Fruit fly (Drosophila melanogaster) whole organism, embryonic: ENCODE data around the gene ver.

Experiments
- Atf-2 ChIP-seq: fragments of 200-800 bp; sonication (Bioruptor generic); optimal IDR thresholded peaks from 2 replicates; lab custom pipeline; 2016; ENCODE audit warnings: missing biosample characterization, missing genetic modification characterization
- BEAF-32 ChIP-seq: fragments of 200-800 bp; sonication (Bioruptor generic); optimal IDR thresholded peaks from 3 replicates; lab custom pipeline; 2017; ENCODE audit warnings: missing biosample characterization, missing genetic modification characterization, mild to moderate bottlenecking, moderate library complexity, missing genetic modification reagents
- Bdp1 ChIP-seq: fragments of 200-800 bp; sonication (Bioruptor generic); optimal IDR thresholded peaks from 3 replicates; lab custom pipeline; 2016; ENCODE audit warnings: missing biosample characterization, missing genetic modification characterization
- CG10565 ChIP-seq: fragments of 200-800 bp; sonication (Bioruptor generic); optimal IDR thresholded peaks from 3 replicates; lab custom pipeline; 2016; ENCODE audit warnings: missing biosample characterization, mild to moderate bottlenecking, missing genetic modification characterization
- CG12155 ChIP-seq: fragments of 200-800 bp; sonication (Bioruptor generic); optimal IDR thresholded peaks from 3 replicates; lab custom pipeline; 2016; ENCODE audit warnings: missing biosample characterization, missing genetic modification characterization
- CG12299 ChIP-seq: fragments of 200-800 bp; sonication (Bioruptor generic); optimal IDR thresholded peaks from 2 replicates; lab custom pipeline; 2018; ENCODE audit warnings: missing biosample characterization, mild to moderate bottlenecking, missing genetic modification characterization
- CG12391 ChIP-seq: fragments of 200-800 bp; sonication (Bioruptor generic); optimal IDR thresholded peaks from 3 replicates; lab custom pipeline; 2018; ENCODE audit warnings: missing biosample characterization, mild to moderate bottlenecking, missing genetic modification characterization, moderate library complexity
- CG12769 ChIP-seq: fragments of 200-800 bp; sonication (Bioruptor generic); optimal IDR thresholded peaks from 2 replicates; lab custom pipeline; 2019; ENCODE audit warnings: missing biosample characterization, mild to moderate bottlenecking, missing genetic modification characterization, moderate library complexity
- CG15514 ChIP-seq: fragments of 200-800 bp; sonication (Bioruptor generic); optimal IDR thresholded peaks from 3 replicates; lab custom pipeline; 2017; ENCODE audit warnings: missing biosample characterization, missing genetic modification characterization, mild to moderate bottlenecking, moderate library complexity, missing genetic modification reagents
- CG1602 ChIP-seq: fragments of 200-800 bp; sonication (Bioruptor generic); optimal IDR thresholded peaks from 3 replicates; lab custom pipeline; 2016; ENCODE audit warnings: missing biosample characterization, missing genetic modification characterization
- CG16863 ChIP-seq: fragments of 200-800 bp; sonication (Bioruptor generic); optimal IDR thresholded peaks from 3 replicates; lab custom pipeline; 2016; ENCODE audit warnings: missing biosample characterization, missing genetic modification characterization
- CG2199 ChIP-seq: fragments of 200-800 bp; sonication (Bioruptor generic); IDR thresholded peaks from 3 replicates; pipeline ENCODE4 v1.3.6; 2022; ENCODE audit warnings: missing biosample characterization, missing genetic modification characterization
- CG2712 ChIP-seq: fragments of 200-800 bp; optimal IDR thresholded peaks from 3 replicates; lab custom pipeline; 2019; ENCODE audit warnings: missing biosample characterization, mild to moderate bottlenecking, missing genetic modification characterization, moderate library complexity
- CG34224 ChIP-seq: fragments of 200-800 bp; sonication (Bioruptor generic); IDR thresholded peaks from 3 replicates; pipeline ENCODE4 v1.3.6; 2022; ENCODE audit warnings: missing biosample characterization, missing genetic modification characterization; ENCODE audit not compliant: partially characterized antibody
- CG3726 ChIP-seq: fragments of 200-800 bp; sonication (Bioruptor generic); IDR thresholded peaks from 3 replicates; pipeline ENCODE4, ENCODE4 v1.3.6; 2022; ENCODE audit warnings: missing biosample characterization, missing genetic modification characterization
- CG5245 ChIP-seq: fragments of 200-800 bp; sonication (Bioruptor generic); optimal IDR thresholded peaks from 3 replicates; lab custom pipeline; 2016; ENCODE audit warnings: missing biosample characterization, missing genetic modification characterization
- CG6689 ChIP-seq: fragments of 200-800 bp; sonication (Bioruptor generic); IDR thresholded peaks from 2 replicates; pipeline ENCODE4 v1.3.6; 2022; ENCODE audit warnings: missing biosample characterization, missing genetic modification characterization
- CG9609 ChIP-seq: fragments of 200-800 bp; sonication (Bioruptor generic); optimal IDR thresholded peaks from 3 replicates; lab custom pipeline; 2016; ENCODE audit warnings: missing biosample characterization, missing genetic modification characterization
- CG9932 ChIP-seq: fragments of 200-800 bp; sonication (Bioruptor generic); IDR thresholded peaks from 2 replicates; pipeline ENCODE4 v1.3.6; 2022; ENCODE audit warnings: missing biosample characterization, missing genetic modification characterization
- Dfd ChIP-seq, 2 experiments: fragments of >200 bp; optimal IDR thresholded peaks; 2 replicates each; lab custom pipeline; 2017; ENCODE audit warnings: missing biosample characterization in 2 of 2, missing genetic modification characterization in 2 of 2
- Drgx ChIP-seq: fragments of 200-800 bp; sonication (Bioruptor generic); IDR thresholded peaks from 2 replicates; pipeline ENCODE4 v1.3.6; 2022; ENCODE audit warnings: missing biosample characterization, missing genetic modification characterization
- Elba2 ChIP-seq: fragments of 200-800 bp; sonication (Bioruptor generic); optimal IDR thresholded peaks from 3 replicates; lab custom pipeline; 2016; ENCODE audit warnings: missing biosample characterization, missing genetic modification characterization
- Ets97D ChIP-seq: fragments of 200-800 bp; sonication (Bioruptor generic); optimal IDR thresholded peaks from 3 replicates; lab custom pipeline; 2016; ENCODE audit warnings: missing biosample characterization, missing genetic modification characterization
- Fer3 ChIP-seq: fragments of 200-800 bp; sonication (Bioruptor generic); optimal IDR thresholded peaks from 2 replicates; lab custom pipeline; 2018; ENCODE audit warnings: missing biosample characterization, mild to moderate bottlenecking, missing genetic modification characterization, moderate library complexity
- HLH3B ChIP-seq: fragments of 200-800 bp; sonication (Bioruptor generic); IDR thresholded peaks from 2 replicates; pipeline ENCODE4 v1.3.6; 2022; ENCODE audit warnings: missing biosample characterization, missing genetic modification characterization
- Hand ChIP-seq: fragments of 200-800 bp; sonication (Bioruptor generic); optimal IDR thresholded peaks from 2 replicates; lab custom pipeline; 2017; ENCODE audit warnings: mild to moderate bottlenecking, missing biosample characterization, missing genetic modification reagents, missing genetic modification characterization
- HmgZ ChIP-seq: fragments of 200-800 bp; sonication (Bioruptor generic); optimal IDR thresholded peaks from 2 replicates; lab custom pipeline; 2018; ENCODE audit warnings: missing biosample characterization, mild to moderate bottlenecking, missing genetic modification characterization
- Hr51 ChIP-seq, 2 experiments: fragments of 200-800 bp; sonication (Bioruptor generic); optimal IDR thresholded peaks; 2 replicates in 1 of 2; 3 replicates in 1 of 2; lab custom pipeline; 2016 to 2018; ENCODE audit warnings: missing biosample characterization in 2 of 2, missing genetic modification characterization in 2 of 2, mild to moderate bottlenecking in 1 of 2, moderate library complexity in 1 of 2
- MBD-R2 ChIP-seq: fragments of 200-800 bp; sonication (Bioruptor generic); IDR thresholded peaks from 2 replicates; pipeline ENCODE4 v1.3.6; 2022; ENCODE audit warnings: missing biosample characterization, missing genetic modification characterization
- Mad ChIP-seq: fragments of 200-800 bp; sonication (Bioruptor generic); optimal IDR thresholded peaks from 2 replicates; lab custom pipeline; 2016; ENCODE audit warnings: missing biosample characterization, missing genetic modification characterization
- Oaz ChIP-seq: fragments of 200-800 bp; sonication (Bioruptor generic); IDR thresholded peaks from 2 replicates; pipeline ENCODE4 v1.3.6; 2022; ENCODE audit warnings: missing biosample characterization, missing genetic modification characterization
- PHDP ChIP-seq: fragments of 200-800 bp; sonication (Bioruptor generic); optimal IDR thresholded peaks from 3 replicates; lab custom pipeline; 2018; ENCODE audit warnings: missing biosample characterization, mild to moderate bottlenecking, missing genetic modification characterization, moderate library complexity
- Sox102F ChIP-seq: fragments of 200-800 bp; sonication (Bioruptor generic); optimal IDR thresholded peaks from 2 replicates; lab custom pipeline; 2018; ENCODE audit warnings: missing biosample characterization, mild to moderate bottlenecking, missing genetic modification characterization, moderate library complexity
- YL-1 ChIP-seq: fragments of 200-800 bp; sonication (Bioruptor generic); optimal IDR thresholded peaks from 3 replicates; lab custom pipeline; 2017; ENCODE audit warnings: missing biosample characterization, mild to moderate bottlenecking, missing genetic modification characterization
- abd-A ChIP-seq: fragments of 200-800 bp; sonication (Bioruptor generic); optimal IDR thresholded peaks from 3 replicates; lab custom pipeline; 2019; ENCODE audit warnings: missing biosample characterization, mild to moderate bottlenecking, missing genetic modification characterization, moderate library complexity
- btn ChIP-seq: fragments of 200-800 bp; sonication (Bioruptor generic); optimal IDR thresholded peaks from 2 replicates; lab custom pipeline; 2016; ENCODE audit warnings: missing biosample characterization, missing genetic modification characterization
- chinmo ChIP-seq: fragments of 200-800 bp; sonication (Bioruptor generic); IDR thresholded peaks from 4 replicates; pipeline ENCODE4 v1.3.6; 2022; ENCODE audit warnings: missing biosample characterization, missing genetic modification characterization; ENCODE audit not compliant: partially characterized antibody
- corto ChIP-seq: fragments of 200-800 bp; sonication (Bioruptor generic); optimal IDR thresholded peaks from 2 replicates; lab custom pipeline; 2016; ENCODE audit warnings: missing biosample characterization, mild to moderate bottlenecking, missing genetic modification characterization, moderate library complexity
- crol ChIP-seq: fragments of 200-800 bp; sonication (Bioruptor generic); IDR thresholded peaks from 2 replicates; pipeline ENCODE4 v1.3.6; 2022; ENCODE audit warnings: missing biosample characterization, missing genetic modification characterization
- dati ChIP-seq: fragments of 200-800 bp; sonication (Bioruptor generic); IDR thresholded peaks from 2 replicates; pipeline ENCODE4 v1.3.6; 2022; ENCODE audit warnings: missing biosample characterization, missing genetic modification characterization
- dm ChIP-seq: fragments of 200-800 bp; sonication (Bioruptor generic); optimal IDR thresholded peaks from 3 replicates; lab custom pipeline; 2016; ENCODE audit warnings: missing biosample characterization, missing genetic modification characterization
- fd102C ChIP-seq: fragments of 200-800 bp; sonication (Bioruptor generic); optimal IDR thresholded peaks from 2 replicates; lab custom pipeline; 2018; ENCODE audit warnings: missing biosample characterization, mild to moderate bottlenecking, missing genetic modification characterization, moderate library complexity
- her ChIP-seq: fragments of 200-800 bp; sonication (Bioruptor generic); optimal IDR thresholded peaks from 2 replicates; lab custom pipeline; 2016; ENCODE audit warnings: missing biosample characterization, missing genetic modification characterization
- insv ChIP-seq, 2 experiments: fragments of 200-800 bp; sonication (Bioruptor generic); optimal IDR thresholded peaks; 3 replicates each; lab custom pipeline; 2016 to 2018; ENCODE audit warnings: missing biosample characterization in 2 of 2, missing genetic modification characterization in 2 of 2
- lmd ChIP-seq: fragments of 200-800 bp; sonication (Bioruptor generic); IDR thresholded peaks from 2 replicates; pipeline ENCODE4 v1.3.6; 2022; ENCODE audit warnings: missing biosample characterization, missing genetic modification characterization
- maf-S ChIP-seq: fragments of 200-800 bp; sonication (Bioruptor generic); optimal IDR thresholded peaks from 2 replicates; lab custom pipeline; 2016; ENCODE audit warnings: missing biosample characterization, missing genetic modification characterization
- pzg ChIP-seq: fragments of 200-800 bp; sonication (Bioruptor generic); optimal IDR thresholded peaks from 3 replicates; lab custom pipeline; 2018; ENCODE audit warnings: missing biosample characterization, mild to moderate bottlenecking, missing genetic modification characterization, moderate library complexity
- sens ChIP-seq: fragments of 200-800 bp; sonication (Bioruptor generic); peaks from one replicate; lab custom pipeline; 2016; ENCODE audit warnings: missing biosample characterization, missing genetic modification characterization
- stwl ChIP-seq: fragments of 200-800 bp; sonication (Bioruptor generic); optimal IDR thresholded peaks from 3 replicates; lab custom pipeline; 2018; ENCODE audit warnings: missing biosample characterization, mild to moderate bottlenecking, missing genetic modification characterization, moderate library complexity
- ttk ChIP-seq: fragments of 200-800 bp; sonication (Bioruptor generic); IDR thresholded peaks from 2 replicates; pipeline ENCODE4 v2.1.2; 2022; ENCODE audit warnings: missing biosample characterization, missing genetic modification characterization
- tx ChIP-seq: fragments of 200-800 bp; sonication (Bioruptor generic); optimal IDR thresholded peaks from 2 replicates; lab custom pipeline; 2016; ENCODE audit warnings: missing biosample characterization, missing genetic modification characterization

The ver gene

DNA sequence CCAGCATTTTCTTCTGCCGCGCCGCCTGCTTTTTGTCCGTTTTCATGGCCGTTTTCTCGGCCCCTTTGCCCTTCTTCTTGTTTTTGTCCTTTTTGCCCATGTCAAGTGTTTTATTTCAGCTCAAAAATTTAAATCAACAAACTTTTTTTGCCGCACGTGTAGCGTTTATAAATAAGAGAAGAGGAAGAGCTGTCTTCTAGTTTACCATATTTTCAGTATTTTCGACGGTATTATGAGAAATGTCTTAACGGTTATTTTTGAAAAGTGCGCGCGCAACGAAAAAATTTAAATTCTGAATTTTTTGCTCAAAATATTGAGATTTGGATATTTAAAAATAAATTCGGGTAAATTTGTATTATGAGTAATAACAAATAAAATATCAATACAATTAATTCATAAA is 13.3 kb downstream of the ver start, which contains the start of gene CG4069 (continued):
- no peak for TF ChIP-seq CG34224
- no peak for TF ChIP-seq CG9609
- TF ChIP-seq HmgZ (tag; lab: Kevin White, UChicago), result peak; percentile 21
- TF ChIP-seq CG10565 (GFP tag; lab: Kevin White, UChicago), result no peak
- TF ChIP-seq BEAF-32, result peak; percentile 20
- TF ChIP-seq dati, result no peak
- peak; percentile 47 for TF ChIP-seq YL-1 (GFP tag; lab: Kevin White, UChicago)
- no peak for TF ChIP-seq CG12155 (GFP tag; lab: Kevin White, UChicago)
- peak; percentile 38 for TF ChIP-seq pzg (GFP tag; lab: Kevin White, UChicago)
- TF ChIP-seq Oaz, result no peak
- peak; percentile 17 for TF ChIP-seq Ets97D
- TF ChIP-seq MBD-R2, result peak; percentile 39; the same call in 1 of the 2 replicates
- no peak for TF ChIP-seq crol (GFP tag; lab: Robert Waterston, UW)
- no peak for TF ChIP-seq CG1602 (GFP tag; lab: Kevin White, UChicago)
- TF ChIP-seq Bdp1 (GFP tag; lab: Kevin White, UChicago), result no peak
- peak; percentile 93 for TF ChIP-seq CG15514 (GFP tag; lab: Kevin White, UChicago)
- TF ChIP-seq CG16863, result no peak
- TF ChIP-seq stwl (tag; lab: Kevin White, UChicago), result peak; percentile 14
- TF ChIP-seq dm (GFP tag; lab: Kevin White, UChicago), result peak; percentile 93
- peak; percentile 99 for TF ChIP-seq her
- no peak for TF ChIP-seq Sox102F (GFP tag; lab: Kevin White, UChicago)
- no peak for TF ChIP-seq PHDP
- TF ChIP-seq CG12769 (tag; lab: Kevin White, UChicago), result no peak

DNA sequence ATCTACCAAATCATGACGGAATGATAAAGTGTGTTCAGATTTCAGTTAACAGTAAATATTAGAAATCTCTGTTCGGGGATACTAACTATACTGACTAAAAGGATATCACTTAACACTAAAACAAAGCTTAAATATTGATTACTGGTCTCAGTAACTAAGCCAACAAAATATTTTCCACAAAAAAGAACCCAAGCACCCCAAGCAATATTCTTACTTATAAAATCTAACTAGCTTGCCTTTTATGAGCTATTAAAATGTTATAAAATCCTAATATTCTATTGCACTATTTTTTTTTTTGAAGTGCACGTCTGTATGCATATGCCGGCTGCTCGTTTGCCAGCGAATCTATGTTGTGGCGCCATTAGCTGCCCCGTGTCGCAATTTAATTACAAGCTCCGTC is 25.7 kb downstream of the ver start:
- TF ChIP-seq sens (peak; percentile 63), Fer3 (no peak)

DNA sequence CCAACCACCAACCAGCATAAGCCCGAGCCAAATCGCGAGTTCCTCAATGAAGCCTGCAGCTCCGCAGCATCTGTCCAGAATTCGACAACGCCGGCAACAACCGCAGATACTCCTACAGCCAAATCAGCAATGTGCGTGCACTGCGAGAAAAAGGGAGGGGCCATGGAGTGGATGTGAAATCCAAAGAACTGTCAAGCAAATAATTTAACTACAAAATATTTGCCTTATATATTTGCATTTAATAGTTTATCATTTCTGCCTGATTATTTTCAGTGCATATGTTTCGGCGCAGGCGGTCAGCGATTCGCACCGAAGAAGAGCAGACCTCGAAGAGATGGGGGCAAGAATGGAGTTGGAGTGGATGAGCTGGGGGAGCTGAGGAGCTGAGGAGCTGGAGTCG is 27.9 kb downstream of the ver start:
- TF ChIP-seq CG2712 (tag; lab: Kevin White, UChicago) (no peak), CG3726 (GFP tag; lab: Robert Waterston, UW) (no peak), fd102C (no peak), CG6689 (GFP tag; lab: Robert Waterston, UW) (0 out of 2 replicates have a peak, but pooled peaks have one; percentile 23), abd-A (tag; lab: Kevin White, UChicago) (no peak), corto (GFP tag; lab: Kevin White, UChicago) (peak; percentile 58), Hr51 (GFP tag; optimal IDR thresholded peaks at IDR 0.05; lab: Kevin White, UChicago) (no peak), CG2199 (GFP tag; lab: Robert Waterston, UW) (no peak), CG9932 (no peak), Dfd (GFP tag; optimal IDR thresholded peaks at IDR 0.05; lab: Kevin White, UChicago) (no peak), Mad (GFP tag; lab: Kevin White, UChicago) (no peak), CG12391 (tag; lab: Kevin White, UChicago) (no peak), ttk (GFP tag; lab: Robert Waterston, UW) (no peak), Atf-2 (no peak), insv (GFP tag; optimal IDR thresholded peaks at IDR 0.05; lab: Kevin White, UChicago) (no peak), lmd (GFP tag; lab: Robert Waterston, UW) (0 out of 2 replicates have a peak, but pooled peaks have one; percentile 26), maf-S (GFP tag; lab: Kevin White, UChicago) (no peak), CG12299 (tag; lab: Kevin White, UChicago) (no peak), chinmo (no peak), crol (GFP tag; lab: Robert Waterston, UW) (no peak), Elba2 (no peak), btn (no peak), Hand (no peak), Drgx (GFP tag; lab: Robert Waterston, UW) (peak; percentile 70), CG5245 (GFP tag; lab: Kevin White, UChicago) (no peak), HLH3B (GFP tag; lab: Robert Waterston, UW) (no peak), tx (GFP tag; lab: Kevin White, UChicago) (no peak)
